Fruit fly (Drosophila melanogaster): ENCODE data around the gene CG3078.

DNA sequence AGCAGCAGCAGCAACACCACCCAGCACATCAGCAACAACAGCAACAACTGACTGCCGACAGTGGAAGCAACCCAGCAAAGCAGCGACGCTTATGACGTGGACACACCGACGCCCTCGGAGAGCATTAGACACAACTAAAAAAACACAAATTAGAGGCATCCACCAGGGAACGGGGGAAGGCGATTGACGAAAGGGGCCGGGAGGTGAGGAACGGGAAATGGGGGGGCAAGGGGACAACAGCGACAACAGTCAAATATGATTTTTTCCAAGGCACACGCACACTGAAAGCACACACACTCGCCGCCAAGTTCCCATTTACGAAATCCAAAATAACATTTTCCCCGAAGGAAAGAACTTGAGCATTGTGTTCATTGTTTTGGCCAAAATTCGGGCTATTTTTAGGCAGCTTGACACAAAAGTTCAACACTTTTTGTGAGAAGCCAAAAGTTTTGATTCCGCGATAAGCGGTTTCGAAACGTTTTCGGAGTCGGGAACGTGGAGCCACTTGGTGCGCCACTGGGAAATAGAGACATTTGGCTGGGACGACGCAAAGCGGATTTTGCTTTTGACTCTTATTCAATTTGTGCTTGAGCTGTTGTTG is 50.9 kb downstream of the CG3078 start:
- TF ChIP-seq insv (optimal IDR thresholded peaks at IDR 0.05) (no peak), psq (optimal IDR thresholded peaks at IDR 0.05) (no peak), h (optimal IDR thresholded peaks at IDR 0.05) (no peak), Sin3A (optimal IDR thresholded peaks at IDR 0.05) (no peak), Myc (optimal IDR thresholded peaks at IDR 0.05) (no peak), ttk (optimal IDR thresholded peaks at IDR 0.05) (no peak)
